Worm (Caenorhabditis elegans) whole organism, L2 larva: ENCODE data around the gene dhs-31.

Source experiments
- ZK546.5 ChIP-seq: sonication (generic microtip); optimal IDR thresholded peaks from 2 replicates; lab custom pipeline; 2017; ENCODE audit warnings: missing biosample characterization, missing genetic modification characterization
- aly-2 ChIP-seq: fragments of 150-350 bp; optimal IDR thresholded peaks from 2 replicates; lab custom pipeline; 2014; ENCODE audit warnings: missing biosample characterization, missing genetic modification characterization
- crh-2 ChIP-seq: sonication (generic microtip); optimal IDR thresholded peaks from 2 replicates; lab custom pipeline; 2017; ENCODE audit warnings: missing biosample characterization, missing genetic modification characterization
- gmeb-1 ChIP-seq: fragments of 150-350 bp; optimal IDR thresholded peaks from 2 replicates; lab custom pipeline; 2014; ENCODE audit warnings: missing biosample characterization, missing genetic modification characterization
- lsy-2 ChIP-seq, 2 experiments: fragments of 150-350 bp in 1 of 2; sonication (generic microtip) in 1 of 2; optimal IDR thresholded peaks; 2 replicates each; lab custom pipeline; 2014 to 2017; ENCODE audit warnings: missing biosample characterization in 2 of 2, missing genetic modification characterization in 2 of 2
- mab-5 ChIP-seq: fragments of 150-350 bp; optimal IDR thresholded peaks from 2 replicates; lab custom pipeline; 2014; ENCODE audit warnings: missing biosample characterization, missing genetic modification characterization
- nhr-11 ChIP-seq: fragments of 150-350 bp; optimal IDR thresholded peaks from 2 replicates; lab custom pipeline; 2014; ENCODE audit warnings: missing biosample characterization, missing genetic modification characterization
- nhr-77 ChIP-seq: fragments of 150-350 bp; optimal IDR thresholded peaks from 2 replicates; lab custom pipeline; 2014; ENCODE audit warnings: missing biosample characterization, missing genetic modification characterization
- snpc-4 ChIP-seq: fragments of 150-350 bp; optimal IDR thresholded peaks from 2 replicates; lab custom pipeline; 2014; ENCODE audit warnings: missing biosample characterization, missing genetic modification characterization
- unc-39 ChIP-seq: fragments of 150-350 bp; optimal IDR thresholded peaks from 2 replicates; lab custom pipeline; 2014; ENCODE audit warnings: missing biosample characterization, missing genetic modification characterization

DNA sequence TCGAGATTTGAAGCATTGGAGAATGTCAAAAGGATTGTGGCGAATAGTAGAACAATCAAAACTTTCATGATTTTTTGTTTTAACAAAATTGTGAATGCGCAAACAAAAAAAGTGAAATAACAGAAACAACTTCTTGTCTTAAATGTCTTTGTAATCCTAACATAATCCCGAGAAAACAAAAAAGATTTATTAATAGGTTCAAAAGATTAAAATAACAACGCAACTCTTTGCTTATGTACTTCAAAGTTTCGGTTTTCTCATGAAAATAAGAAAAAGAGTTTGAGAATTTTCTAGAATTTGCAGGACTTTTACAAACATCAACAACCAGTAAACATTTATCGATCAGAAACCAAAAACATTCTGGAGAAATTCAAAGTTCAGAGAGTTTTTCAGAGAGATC, 49.1 kb upstream of the dhs-31 start, which contains the start of gene ttr-39:
- TF ChIP-seq nhr-77 (tag; lab: Kevin White, UChicago) (no peak), gmeb-1 (no peak), snpc-4 (tag; lab: Kevin White, UChicago) (no peak), nhr-11 (no peak), crh-2 (tag; lab: Kevin White, UChicago) (no peak), unc-39 (no peak), mab-5 (tag; lab: Kevin White, UChicago) (no peak), lsy-2 (tag; optimal IDR thresholded peaks at IDR 0.05; lab: Kevin White, UChicago) (no peak), ZK546.5 (tag; lab: Kevin White, UChicago) (no peak), aly-2 (tag; lab: Kevin White, UChicago) (no peak)
